Fruit fly (Drosophila melanogaster): ENCODE results near the gene CG3009.

Gene CG3009

DNA sequence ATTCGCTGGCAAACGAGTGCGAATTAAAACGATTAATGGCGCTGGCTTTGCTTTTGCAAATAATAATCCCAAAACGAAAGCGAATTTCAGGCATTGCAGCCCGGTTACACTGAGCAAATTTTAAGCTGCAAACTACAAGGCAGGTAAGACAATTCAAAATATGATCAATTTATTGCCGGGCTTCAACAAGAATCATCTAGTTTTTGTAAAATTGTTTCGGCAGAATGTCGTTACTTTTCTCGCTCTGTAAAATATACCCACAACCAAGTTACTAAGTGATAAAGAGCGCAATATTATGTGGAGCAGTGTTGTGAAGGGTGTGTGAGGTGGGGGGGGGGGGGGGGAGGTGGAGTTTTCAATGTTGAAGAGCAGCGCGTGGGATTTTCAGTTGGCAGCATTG, 51.6 kb downstream of the CG3009 start:
- peak; percentile 34 for TF ChIP-seq h (GFP tag; optimal IDR thresholded peaks at IDR 0.05)
- no peak for TF ChIP-seq sage (GFP tag; optimal IDR thresholded peaks at IDR 0.05)
- TF ChIP-seq Dif (GFP tag; optimal IDR thresholded peaks at IDR 0.05; ENCODE audit: partially characterized antibody) = no peak
- TF ChIP-seq Dfd (GFP tag; optimal IDR thresholded peaks at IDR 0.05) = no peak
- TF ChIP-seq lola (GFP tag; optimal IDR thresholded peaks at IDR 0.05) = no peak
- TF ChIP-seq Mio (GFP tag; optimal IDR thresholded peaks at IDR 0.05) = no peak
- no peak for TF ChIP-seq Abd-B (GFP tag; optimal IDR thresholded peaks at IDR 0.05)
- no peak for TF ChIP-seq ey (GFP tag; optimal IDR thresholded peaks at IDR 0.05)
- no peak for TF ChIP-seq sv (GFP tag; optimal IDR thresholded peaks at IDR 0.05)
- no peak for TF ChIP-seq usp (GFP tag; optimal IDR thresholded peaks at IDR 0.05)
- TF ChIP-seq foxo (GFP tag; optimal IDR thresholded peaks at IDR 0.05) = peak in 1 of 2 experiments; percentile 16
- TF ChIP-seq Vsx2 (GFP tag; optimal IDR thresholded peaks at IDR 0.05; ENCODE audit: partially characterized antibody) = no peak
- no peak for TF ChIP-seq br (GFP tag; optimal IDR thresholded peaks at IDR 0.05)
- TF ChIP-seq CG9705 (GFP tag; optimal IDR thresholded peaks at IDR 0.05) = no peak
- TF ChIP-seq rgr (GFP tag; optimal IDR thresholded peaks at IDR 0.05) = no peak
- peak; percentile 10 for TF ChIP-seq dmrt93B (GFP tag; optimal IDR thresholded peaks at IDR 0.05)
- no peak for TF ChIP-seq jim (GFP tag; optimal IDR thresholded peaks at IDR 0.05)
- TF ChIP-seq Jra (GFP tag; optimal IDR thresholded peaks at IDR 0.05) = no peak
- no peak for TF ChIP-seq CrebA (GFP tag; optimal IDR thresholded peaks at IDR 0.05; ENCODE audit: borderline replicate concordance)
- no peak for TF ChIP-seq woc (GFP tag; optimal IDR thresholded peaks at IDR 0.05)
- TF ChIP-seq N (GFP tag; optimal IDR thresholded peaks at IDR 0.05) = no peak

DNA sequence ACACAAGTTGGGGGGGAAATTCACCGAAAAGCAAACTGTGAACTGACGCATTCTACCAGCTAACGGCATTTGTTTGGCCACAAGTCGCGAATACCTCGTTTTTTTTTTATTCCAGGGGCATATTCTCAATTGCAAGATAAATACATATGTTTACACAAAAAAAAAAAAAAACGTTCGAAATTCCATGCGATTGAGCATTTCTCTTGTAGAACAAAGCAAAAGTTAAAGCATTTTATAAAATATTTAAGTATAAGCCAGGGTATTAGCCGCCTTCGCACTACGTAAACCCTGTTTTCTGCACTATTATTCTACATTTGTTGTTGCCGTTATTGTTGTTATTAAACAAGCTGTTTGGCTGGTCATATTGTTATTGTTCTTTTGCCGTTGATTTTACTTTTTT, 52.2 kb downstream of the CG3009 start:
- TF ChIP-seq foxo (GFP tag; optimal IDR thresholded peaks at IDR 0.05) (peak in 1 of 2 experiments; percentile 47), lola (GFP tag; optimal IDR thresholded peaks at IDR 0.05) (no peak), CrebA (GFP tag; optimal IDR thresholded peaks at IDR 0.05; ENCODE audit: borderline replicate concordance) (no peak), br (GFP tag; optimal IDR thresholded peaks at IDR 0.05) (no peak), psq (GFP tag; optimal IDR thresholded peaks at IDR 0.05) (no peak), Myc (optimal IDR thresholded peaks at IDR 0.05) (no peak), brk (GFP tag; optimal IDR thresholded peaks at IDR 0.05) (no peak), N (GFP tag; optimal IDR thresholded peaks at IDR 0.05) (no peak), Dif (GFP tag; optimal IDR thresholded peaks at IDR 0.05; ENCODE audit: partially characterized antibody) (no peak), Abd-B (GFP tag; optimal IDR thresholded peaks at IDR 0.05) (no peak), woc (GFP tag; optimal IDR thresholded peaks at IDR 0.05) (no peak), fru (GFP tag; optimal IDR thresholded peaks at IDR 0.05) (peak; percentile 24), h (GFP tag; optimal IDR thresholded peaks at IDR 0.05) (no peak), rgr (GFP tag; optimal IDR thresholded peaks at IDR 0.05) (peak; percentile 0), OdsH (GFP tag; optimal IDR thresholded peaks at IDR 0.05) (no peak)

DNA sequence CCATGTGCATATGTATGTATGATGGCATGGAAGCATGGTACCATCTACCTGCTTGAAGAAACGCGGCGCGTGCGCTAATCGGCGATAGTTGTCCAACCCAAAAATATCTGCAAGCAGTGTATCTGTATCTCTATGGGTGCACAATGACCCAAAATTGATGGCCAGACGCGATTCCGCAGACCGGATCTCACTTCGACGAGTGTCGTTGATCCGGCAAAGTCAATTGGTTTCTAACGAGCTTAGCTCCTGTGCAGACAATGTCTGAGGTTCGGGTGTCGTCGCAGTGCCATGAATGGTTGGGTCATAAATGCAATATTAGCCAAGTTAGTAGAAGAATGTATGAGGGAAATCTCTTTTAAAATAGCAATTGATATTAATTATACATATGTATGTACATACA, 52.9 kb downstream of the CG3009 start:
- TF ChIP-seq brk (GFP tag; optimal IDR thresholded peaks at IDR 0.05) (no peak), sv (GFP tag; optimal IDR thresholded peaks at IDR 0.05) (no peak), HLH106 (tag; optimal IDR thresholded peaks at IDR 0.05) (no peak), Sp1 (GFP tag; optimal IDR thresholded peaks at IDR 0.05) (no peak), ey (GFP tag; optimal IDR thresholded peaks at IDR 0.05) (no peak), tai (GFP tag; optimal IDR thresholded peaks at IDR 0.05) (no peak), CrebA (GFP tag; optimal IDR thresholded peaks at IDR 0.05; ENCODE audit: borderline replicate concordance) (no peak), pan (optimal IDR thresholded peaks at IDR 0.05) (no peak), usp (GFP tag; optimal IDR thresholded peaks at IDR 0.05) (no peak), br (GFP tag; optimal IDR thresholded peaks at IDR 0.05) (no peak), dsf (GFP tag; optimal IDR thresholded peaks at IDR 0.05; ENCODE audit: borderline replicate concordance) (no peak), CG32264 (GFP tag; optimal IDR thresholded peaks at IDR 0.05) (no peak), Dfd (GFP tag; optimal IDR thresholded peaks at IDR 0.05) (no peak), sage (GFP tag; optimal IDR thresholded peaks at IDR 0.05) (no peak), psq (GFP tag; optimal IDR thresholded peaks at IDR 0.05) (no peak)

DNA sequence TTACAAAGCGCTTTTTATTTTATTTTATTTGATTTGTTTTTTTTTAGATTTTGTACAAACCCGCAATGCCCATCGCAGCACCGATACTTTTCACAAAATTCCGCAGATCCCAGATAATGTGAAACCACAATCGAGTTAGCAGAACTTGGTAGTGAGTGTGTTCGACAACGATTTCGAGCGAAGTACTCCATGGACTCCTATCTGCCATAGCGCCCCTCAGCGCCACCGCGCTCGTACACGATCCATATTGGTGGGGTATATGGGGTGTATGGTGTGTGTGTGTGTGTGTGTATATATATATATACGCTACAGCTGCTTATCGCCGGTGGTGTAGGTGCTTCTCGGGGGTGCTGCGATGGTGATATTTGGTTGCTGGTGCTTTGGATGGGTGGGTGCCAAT, 54.0 kb downstream of the CG3009 start:
- peak; percentile 2 for TF ChIP-seq CrebA (GFP tag; optimal IDR thresholded peaks at IDR 0.05; ENCODE audit: borderline replicate concordance)
- TF ChIP-seq Hnf4 (GFP tag; optimal IDR thresholded peaks at IDR 0.05) = peak; percentile 15
- no peak for TF ChIP-seq Hr83 (GFP tag; optimal IDR thresholded peaks at IDR 0.05; ENCODE audit: poor library complexity, severe bottlenecking)
- TF ChIP-seq Rel (GFP tag; optimal IDR thresholded peaks at IDR 0.05) = no peak
- peak; percentile 69 for TF ChIP-seq Rel (tag; optimal IDR thresholded peaks at IDR 0.05)
- TF ChIP-seq lola (GFP tag; optimal IDR thresholded peaks at IDR 0.05) = no peak
- no peak for TF ChIP-seq Jra (GFP tag; optimal IDR thresholded peaks at IDR 0.05)
- TF ChIP-seq Sp1 (GFP tag; optimal IDR thresholded peaks at IDR 0.05) = peak; percentile 3
- TF ChIP-seq brk (GFP tag; optimal IDR thresholded peaks at IDR 0.05) = no peak
- TF ChIP-seq fru (GFP tag; optimal IDR thresholded peaks at IDR 0.05) = peak; percentile 7
- TF ChIP-seq h (GFP tag; optimal IDR thresholded peaks at IDR 0.05) = peak; percentile 60
- no peak for TF ChIP-seq sv (GFP tag; optimal IDR thresholded peaks at IDR 0.05)
- no peak for TF ChIP-seq foxo (GFP tag; optimal IDR thresholded peaks at IDR 0.05)

Data from whole organism, wandering third instar larva.